Worm (Caenorhabditis elegans) whole organism, young adult: Measurements from ENCODE around the gene F28B1.2.

Experiments used
- F10E7.11 ChIP-seq: sonication (generic microtip); optimal IDR thresholded peaks from 2 replicates; lab custom pipeline; 2017; ENCODE audit warnings: mild to moderate bottlenecking, missing genetic modification characterization, moderate library complexity, missing compliant biosample characterization
- K12H6.12 ChIP-seq: fragments of 200-800 bp; sonication (Bioruptor generic); optimal IDR thresholded peaks from 2 replicates; lab custom pipeline; 2018; ENCODE audit warnings: mild to moderate bottlenecking, missing genetic modification characterization, missing compliant biosample characterization
- Y53F4B.3 ChIP-seq: fragments of 200-800 bp; sonication (Bioruptor generic); IDR thresholded peaks from 2 replicates; pipeline ENCODE4 v1.3.6; 2022; ENCODE audit warnings: missing genetic modification reagents, missing genetic modification characterization, missing compliant biosample characterization
- ama-1 ChIP-seq, 3 experiments: fragments of 150-350 bp in 1 of 3; sonication (generic microtip) in 2 of 3; optimal IDR thresholded peaks; 2 replicates each; lab custom pipeline; 2014 to 2018; ENCODE audit warnings: missing biosample characterization in 2 of 3, missing genetic modification characterization in 2 of 3, missing genetic modification reagents in 2 of 3
- ceh-79 ChIP-seq: sonication (generic microtip); optimal IDR thresholded peaks from 2 replicates; lab custom pipeline; 2017; ENCODE audit warnings: mild to moderate bottlenecking, missing genetic modification characterization, missing compliant biosample characterization
- dpl-1 ChIP-seq: fragments of 150-350 bp; optimal IDR thresholded peaks from 2 replicates; lab custom pipeline; 2014; ENCODE audit warnings: missing biosample characterization, missing genetic modification reagents, missing genetic modification characterization
- him-1 ChIP-seq: sonication (generic microtip); optimal IDR thresholded peaks from 2 replicates; lab custom pipeline; 2016; ENCODE audit warnings: missing genotype, missing genetic modification reagents, missing genetic modification characterization, missing compliant biosample characterization
- hsf-1 ChIP-seq: fragments of 200-800 bp; sonication (Bioruptor generic); IDR thresholded peaks from 2 replicates; pipeline ENCODE4 v1.3.6; 2022; ENCODE audit warnings: missing genetic modification reagents, missing genetic modification characterization, missing compliant biosample characterization
- let-526 ChIP-seq: fragments of 200-800 bp; sonication (Bioruptor generic); IDR thresholded peaks from 2 replicates; pipeline ENCODE4 v1.3.6; 2022; ENCODE audit warnings: missing genetic modification reagents, missing genetic modification characterization, missing compliant biosample characterization
- lin-35 ChIP-seq, 3 experiments: fragments of 150-350 bp in 2 of 3; sonication (generic microtip) in 1 of 3; optimal IDR thresholded peaks; 2 replicates each; lab custom pipeline; 2014 to 2018; ENCODE audit warnings: missing biosample characterization in 3 of 3, missing genetic modification characterization in 3 of 3, missing genetic modification reagents in 3 of 3
- snpc-1.3 ChIP-seq: sonication (generic microtip); optimal IDR thresholded peaks from 2 replicates; lab custom pipeline; 2017; ENCODE audit warnings: missing genetic modification characterization, mild to moderate bottlenecking, missing compliant biosample characterization, antibody characterized with exemption, moderate library complexity, missing genotype, missing genetic modification reagents; ENCODE audit not compliant: insufficient read depth
- snpc-4 ChIP-seq, 5 experiments: fragments of 150-350 bp in 1 of 5; sonication (generic microtip) in 4 of 5; optimal IDR thresholded peaks; 2 replicates each; lab custom pipeline; 2014 to 2018; ENCODE audit warnings: missing genetic modification characterization in 5 of 5, missing biosample characterization in 3 of 5, antibody characterized with exemption in 2 of 5, mild to moderate bottlenecking in 2 of 5, missing compliant biosample characterization in 2 of 5, missing genotype in 2 of 5, moderate library complexity in 2 of 5, missing genetic modification reagents in 1 of 5
- ztf-6 ChIP-seq: fragments of 200-800 bp; sonication (Bioruptor generic); IDR thresholded peaks from 2 replicates; pipeline ENCODE4 v1.3.6; 2022; ENCODE audit warnings: missing genetic modification reagents, missing genetic modification characterization, missing compliant biosample characterization

ce11 chrV:17044500-17044899, at the start of gene F28B1.2:
- TF ChIP-seq Y53F4B.3 (GFP tag; lab: Robert Waterston, UW) (no peak), ztf-6 (GFP tag; lab: Robert Waterston, UW) (no peak), him-1 (tag; lab: Kevin White, UChicago) (no peak), ama-1 (optimal IDR thresholded peaks at IDR 0.05; lab: Kevin White, UChicago) (no peak), ama-1 (GFP tag; optimal IDR thresholded peaks at IDR 0.05; lab: Kevin White, UChicago) (no peak), hsf-1 (GFP tag; lab: Robert Waterston, UW) (no peak), dpl-1 (GFP tag; lab: Kevin White, UChicago) (no peak), F10E7.11 (tag; lab: Kevin White, UChicago) (no peak), ceh-79 (tag; lab: Kevin White, UChicago) (no peak), let-526 (no peak), lin-35 (GFP tag; optimal IDR thresholded peaks at IDR 0.05; lab: Kevin White, UChicago) (no peak), snpc-4 (GFP tag; optimal IDR thresholded peaks at IDR 0.05; lab: Kevin White, UChicago) (no peak), snpc-4 (tag; optimal IDR thresholded peaks at IDR 0.05; lab: Kevin White, UChicago) (no peak), K12H6.12 (tag; lab: Kevin White, UChicago) (no peak), snpc-1.3 (no peak)
